Fruit fly (Drosophila melanogaster): ENCODE measurements around the gene RagA-B.

Gene RagA-B

DNA sequence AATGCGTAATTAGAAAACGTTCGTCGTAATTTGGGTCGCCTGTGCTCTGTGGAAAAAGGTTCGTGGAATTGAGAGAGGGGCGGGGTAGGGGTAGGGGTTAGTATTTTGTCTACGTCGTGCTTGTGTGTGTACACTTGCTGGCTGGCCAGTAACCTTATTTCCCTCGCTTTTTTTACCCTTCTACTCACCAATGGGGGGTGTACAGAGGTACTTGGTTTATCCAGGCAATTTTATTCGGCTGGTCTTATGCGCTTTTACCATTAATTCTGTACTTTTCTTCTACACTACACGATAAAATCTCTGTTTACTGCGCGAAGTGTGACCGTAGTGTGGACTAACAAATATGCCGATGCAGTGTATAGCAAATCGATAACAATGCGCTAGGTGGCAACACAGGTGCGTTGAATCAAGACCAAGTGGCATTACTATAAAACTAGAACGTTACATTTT lies 35.6 kb upstream of the RagA-B start, which contains the start of gene tgo (continued):
- TF ChIP-seq CG9609 (GFP tag; optimal IDR thresholded peaks at IDR 0.05) (no peak), corto (GFP tag; optimal IDR thresholded peaks at IDR 0.05) (no peak), CG34376 (GFP tag; optimal IDR thresholded peaks at IDR 0.05) (peak; percentile 62), Ada2b (GFP tag; IDR thresholded peaks at IDR 0.05) (no peak), Dp (GFP tag; optimal IDR thresholded peaks at IDR 0.05) (peak; percentile 61), Ptx1 (GFP tag; IDR thresholded peaks at IDR 0.05) (no peak), CG4617 (GFP tag; optimal IDR thresholded peaks at IDR 0.05; ENCODE audit: borderline replicate concordance) (peak; percentile 97), sug (tag; optimal IDR thresholded peaks at IDR 0.05) (peak; percentile 43)

dm6 chr3R:9016869-9017268 lies 32.8 kb upstream of the RagA-B start:
- TF ChIP-seq chn (GFP tag; optimal IDR thresholded peaks at IDR 0.05) (no peak), CG17912 (GFP tag; optimal IDR thresholded peaks at IDR 0.05) (no peak), B-H1 (GFP tag; IDR thresholded peaks at IDR 0.05) (no peak), sim (GFP tag; IDR thresholded peaks at IDR 0.05) (no peak), CG15601 (tag; optimal IDR thresholded peaks at IDR 0.05) (no peak), H15 (GFP tag; IDR thresholded peaks at IDR 0.05) (no peak), CG10543 (GFP tag; optimal IDR thresholded peaks at IDR 0.05) (no peak), shn (GFP tag; optimal IDR thresholded peaks at IDR 0.05) (no peak), tx (GFP tag; optimal IDR thresholded peaks at IDR 0.05) (no peak), z (GFP tag; IDR thresholded peaks at IDR 0.05) (no peak), Mes4 (GFP tag; optimal IDR thresholded peaks at IDR 0.05) (no peak), CG17829 (tag; optimal IDR thresholded peaks at IDR 0.05) (no peak), Lhr (GFP tag; optimal IDR thresholded peaks at IDR 0.05) (no peak)

DNA sequence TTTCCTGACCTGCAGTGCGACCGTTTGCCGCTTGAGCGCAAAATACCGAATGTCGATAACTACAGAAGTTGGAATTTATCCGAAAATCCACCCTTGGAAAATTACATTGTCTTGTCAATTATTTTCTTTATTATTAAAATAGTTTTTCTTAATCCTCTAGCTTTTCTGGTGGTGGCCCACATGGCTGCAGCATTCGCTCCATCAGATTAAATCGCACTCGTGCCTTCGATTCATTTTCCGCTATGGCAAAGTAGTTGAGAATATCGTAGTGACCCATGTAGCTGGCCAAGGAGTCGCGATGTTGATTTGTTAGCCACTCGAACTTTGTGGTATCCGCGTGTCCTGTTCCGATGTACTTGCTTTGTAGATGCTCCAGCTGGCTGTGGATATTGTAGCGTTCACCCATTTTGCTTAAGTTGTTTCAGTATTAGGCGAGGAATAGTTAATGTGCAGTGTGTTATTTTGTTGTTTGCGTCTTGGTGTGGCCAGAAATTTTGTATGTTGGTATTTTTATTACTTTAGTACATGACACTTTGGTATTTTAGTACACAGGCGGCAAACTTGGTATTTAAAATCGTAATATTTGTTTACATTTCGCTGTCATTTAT lies 30.8 kb upstream of the RagA-B start, which contains the start of the genes Kcmf1, Sf3b5 and CG11986:
Gene Kcmf1 (minus strand): TSS at position 51 of the 608 bp plus-strand sequence.
Gene Sf3b5 (minus strand): TSS at position 483 of the 608 bp plus-strand sequence.
Gene CG11986 (plus strand): TSS at position 588 of the 608 bp plus-strand sequence.
- TF ChIP-seq Ssrp (tag; optimal IDR thresholded peaks at IDR 0.05) (no peak), CG4730 (GFP tag; IDR thresholded peaks at IDR 0.05) (no peak), shn (GFP tag; optimal IDR thresholded peaks at IDR 0.05) (no peak), sens (GFP tag) (peak; percentile 57), CG8281 (tag; optimal IDR thresholded peaks at IDR 0.05) (no peak), CG15601 (tag; optimal IDR thresholded peaks at IDR 0.05) (no peak), CG5180 (GFP tag; optimal IDR thresholded peaks at IDR 0.05) (no peak), CG7839 (tag; optimal IDR thresholded peaks at IDR 0.05) (no peak), CG10543 (GFP tag; optimal IDR thresholded peaks at IDR 0.05) (no peak), Rfx (GFP tag; IDR thresholded peaks at IDR 0.05) (no peak), ken (GFP tag; IDR thresholded peaks at IDR 0.05) (no peak), sd (tag; optimal IDR thresholded peaks at IDR 0.05) (no peak), Bteb2 (GFP tag; optimal IDR thresholded peaks at IDR 0.05) (no peak), CG18262 (tag; optimal IDR thresholded peaks at IDR 0.05) (no peak), Dip2 (GFP tag; IDR thresholded peaks at IDR 0.05) (no peak), CG12659 (GFP tag; optimal IDR thresholded peaks at IDR 0.05) (peak; percentile 13), dan (GFP tag; IDR thresholded peaks at IDR 0.05) (no peak), Dp (GFP tag; optimal IDR thresholded peaks at IDR 0.05) (peak; percentile 10), Blimp-1 (GFP tag; optimal IDR thresholded peaks at IDR 0.05) (no peak), Ravus (GFP tag; IDR thresholded peaks at IDR 0.05) (no peak), Oaz (GFP tag; IDR thresholded peaks at IDR 0.05) (no peak), ase (GFP tag; IDR thresholded peaks at IDR 0.05) (no peak), fd96Cb (tag; optimal IDR thresholded peaks at IDR 0.05) (no peak), stwl (tag; optimal IDR thresholded peaks at IDR 0.05) (peak; percentile 5), ERR (GFP tag; optimal IDR thresholded peaks at IDR 0.05) (no peak), Ets65A (GFP tag) (peak; percentile 1), Lhr (GFP tag; optimal IDR thresholded peaks at IDR 0.05) (no peak), CG9797 (GFP tag; optimal IDR thresholded peaks at IDR 0.05) (peak; percentile 74), amos (GFP tag; IDR thresholded peaks at IDR 0.05; ENCODE audit: partially characterized antibody) (no peak), pzg (GFP tag; optimal IDR thresholded peaks at IDR 0.05) (peak; percentile 36), gt (GFP tag; IDR thresholded peaks at IDR 0.05) (no peak), CG1233 (GFP tag; optimal IDR thresholded peaks at IDR 0.05) (no peak)
